Worm (Caenorhabditis elegans) whole organism, L4 larva: ENCODE data around the gene K10H10.4.

Experiments used
- R02D3.7 ChIP-seq: fragments of 150-350 bp; sonication (generic microtip); optimal IDR thresholded peaks from 3 replicates; lab custom pipeline; 2014; ENCODE audit warnings: missing biosample characterization, missing genetic modification characterization
- Y105C5A.15 ChIP-seq: fragments of 200-800 bp; sonication (Bioruptor generic); IDR thresholded peaks from 2 replicates; pipeline ENCODE4 v1.3.6; 2022; ENCODE audit warnings: missing genetic modification characterization, missing compliant biosample characterization
- Y5F2A.4 ChIP-seq: fragments of 200-800 bp; sonication (Bioruptor generic); optimal IDR thresholded peaks from 2 replicates; lab custom pipeline; 2018; ENCODE audit warnings: mild to moderate bottlenecking, missing genetic modification characterization, missing compliant biosample characterization
- aha-1 ChIP-seq: fragments of 150-350 bp; peaks from one replicate; lab custom pipeline; 2014; ENCODE audit warnings: missing biosample characterization, missing genetic modification characterization
- aly-2 ChIP-seq: sonication (generic microtip); optimal IDR thresholded peaks from 2 replicates; lab custom pipeline; 2018; ENCODE audit warnings: missing biosample characterization, missing genetic modification characterization
- ama-1 ChIP-seq: fragments of 150-350 bp; optimal IDR thresholded peaks from 2 replicates; lab custom pipeline; 2014; ENCODE audit warnings: inconsistent platforms, mixed read lengths
- arid-1 ChIP-seq: fragments of 200-800 bp; sonication (Bioruptor generic); conservative IDR thresholded peaks from 2 replicates; pipeline ENCODE4 v1.3.6; 2022; ENCODE audit warnings: missing genetic modification reagents, missing genetic modification characterization, missing compliant biosample characterization
- ceh-20 ChIP-seq: fragments of 200-800 bp; sonication (Bioruptor generic); IDR thresholded peaks from 2 replicates; pipeline ENCODE4 v1.3.6; 2022; ENCODE audit warnings: missing genetic modification reagents, missing genetic modification characterization, missing compliant biosample characterization
- ceh-32 ChIP-seq: sonication (generic microtip); optimal IDR thresholded peaks from 2 replicates; lab custom pipeline; 2016; ENCODE audit warnings: mild to moderate bottlenecking, missing genetic modification characterization, missing compliant biosample characterization; ENCODE audit not compliant: poor library complexity
- ceh-62 ChIP-seq: sonication (generic microtip); optimal IDR thresholded peaks from 2 replicates; lab custom pipeline; 2017; ENCODE audit warnings: missing biosample characterization, missing genetic modification characterization
- ceh-82 ChIP-seq: sonication (generic microtip); optimal IDR thresholded peaks from 2 replicates; lab custom pipeline; 2017; ENCODE audit warnings: missing biosample characterization, missing genetic modification characterization
- daf-16 ChIP-seq, 3 experiments: sonication (generic microtip); optimal IDR thresholded peaks; 2 replicates each; lab custom pipeline; 2016 to 2017; ENCODE audit warnings: missing genetic modification characterization in 3 of 3, missing genetic modification reagents in 3 of 3, mild to moderate bottlenecking in 2 of 3, missing compliant biosample characterization in 2 of 3, missing biosample characterization in 1 of 3, moderate library complexity in 1 of 3
- daf-19 ChIP-seq: fragments of 200-800 bp; sonication (Bioruptor generic); conservative IDR thresholded peaks from 2 replicates; pipeline ENCODE4 v1.3.6; 2022; ENCODE audit warnings: missing genetic modification characterization, missing compliant biosample characterization
- dmd-6 ChIP-seq: fragments of 200-800 bp; sonication (Bioruptor generic); IDR thresholded peaks from 2 replicates; pipeline ENCODE4 v1.3.6; 2022; ENCODE audit warnings: missing genetic modification reagents, missing genetic modification characterization, missing compliant biosample characterization
- dmd-8 ChIP-seq: fragments of 200-800 bp; sonication (Bioruptor generic); IDR thresholded peaks from 2 replicates; pipeline ENCODE4 v1.3.6; 2022; ENCODE audit warnings: missing genetic modification characterization, missing compliant biosample characterization
- dve-1 ChIP-seq: sonication (generic microtip); optimal IDR thresholded peaks from 2 replicates; lab custom pipeline; 2017; ENCODE audit warnings: antibody characterized with exemption, mild to moderate bottlenecking, missing genetic modification characterization, missing compliant biosample characterization; ENCODE audit not compliant: insufficient read depth
- egl-27 ChIP-seq: sonication (generic microtip); optimal IDR thresholded peaks from 3 replicates; lab custom pipeline; 2017; ENCODE audit warnings: missing biosample characterization, missing genetic modification reagents, missing genetic modification characterization
- egl-43 ChIP-seq: fragments of 200-800 bp; sonication (Bioruptor generic); IDR thresholded peaks from 2 replicates; pipeline ENCODE4 v1.3.6; 2022; ENCODE audit warnings: missing genetic modification reagents, missing genetic modification characterization, missing compliant biosample characterization
- fkh-10 ChIP-seq: fragments of 150-350 bp; optimal IDR thresholded peaks from 2 replicates; lab custom pipeline; 2014; ENCODE audit warnings: missing biosample characterization, missing genetic modification reagents, missing genetic modification characterization
- hif-1 ChIP-seq, 2 experiments: sonication (generic microtip); optimal IDR thresholded peaks; 2 replicates each; lab custom pipeline; 2016 to 2017; ENCODE audit warnings: missing compliant biosample characterization in 2 of 2, missing genetic modification characterization in 2 of 2, missing genetic modification reagents in 2 of 2, missing genotype in 2 of 2, mild to moderate bottlenecking in 1 of 2
- hlh-11 ChIP-seq: fragments of 200-800 bp; sonication (Bioruptor generic); optimal IDR thresholded peaks from 2 replicates; lab custom pipeline; 2018; ENCODE audit warnings: mild to moderate bottlenecking, missing genetic modification characterization, missing compliant biosample characterization
- hlh-30 ChIP-seq: sonication (generic microtip); optimal IDR thresholded peaks from 2 replicates; lab custom pipeline; 2017; ENCODE audit warnings: antibody characterized with exemption, mild to moderate bottlenecking, missing genetic modification characterization, missing compliant biosample characterization; ENCODE audit not compliant: insufficient read depth
- lin-1 ChIP-seq: fragments of 200-800 bp; sonication (Bioruptor generic); IDR thresholded peaks from 2 replicates; pipeline ENCODE4 v1.3.6; 2022; ENCODE audit warnings: missing genetic modification reagents, missing genetic modification characterization, missing compliant biosample characterization
- lin-15B ChIP-seq: fragments of 150-350 bp; sonication (generic microtip); optimal IDR thresholded peaks from 3 replicates; lab custom pipeline; 2014; ENCODE audit warnings: missing biosample characterization, missing genetic modification characterization
- lir-3 ChIP-seq: sonication (generic microtip); optimal IDR thresholded peaks from 2 replicates; lab custom pipeline; 2016; ENCODE audit warnings: mild to moderate bottlenecking, missing genetic modification characterization, missing compliant biosample characterization
- lsy-2 ChIP-seq, 2 experiments: fragments of 150-350 bp in 1 of 2; sonication (generic microtip) in 1 of 2; optimal IDR thresholded peaks; 2 replicates each; lab custom pipeline; 2014 to 2017; ENCODE audit warnings: missing biosample characterization in 2 of 2, missing genetic modification characterization in 2 of 2
- madf-5 ChIP-seq, 2 experiments: fragments of 200-800 bp; sonication (Bioruptor generic); IDR thresholded peaks; 2 replicates each; pipeline ENCODE4 v1.3.6; 2022; ENCODE audit warnings: missing compliant biosample characterization in 2 of 2, missing genetic modification characterization in 2 of 2
- madf-9 ChIP-seq: fragments of 200-800 bp; sonication (Bioruptor generic); conservative IDR thresholded peaks from 2 replicates; pipeline ENCODE4 v1.3.6; 2022; ENCODE audit warnings: missing genetic modification reagents, missing genetic modification characterization, missing compliant biosample characterization
- mdl-1 ChIP-seq, 2 experiments: fragments of 150-350 bp in 1 of 2; sonication (generic microtip) in 1 of 2; optimal IDR thresholded peaks; 2 replicates each; lab custom pipeline; 2014 to 2017; ENCODE audit warnings: missing biosample characterization in 2 of 2, missing genetic modification characterization in 2 of 2
- mep-1 ChIP-seq: fragments of 150-350 bp; sonication (generic microtip); optimal IDR thresholded peaks from 3 replicates; lab custom pipeline; 2014; ENCODE audit warnings: missing biosample characterization, missing genetic modification characterization
- mxl-3 ChIP-seq: fragments of 200-800 bp; sonication (Bioruptor generic); optimal IDR thresholded peaks from 2 replicates; lab custom pipeline; 2018; ENCODE audit warnings: mild to moderate bottlenecking, missing genetic modification characterization, missing compliant biosample characterization
- nhr-11 ChIP-seq: fragments of 150-350 bp; optimal IDR thresholded peaks from 2 replicates; lab custom pipeline; 2014; ENCODE audit warnings: missing biosample characterization, missing genetic modification characterization
- nhr-111 ChIP-seq: fragments of 200-800 bp; sonication (Bioruptor generic); optimal IDR thresholded peaks from 2 replicates; lab custom pipeline; 2018; ENCODE audit warnings: mild to moderate bottlenecking, missing genetic modification characterization, missing compliant biosample characterization
- nhr-25 ChIP-seq: sonication (generic microtip); optimal IDR thresholded peaks from 2 replicates; lab custom pipeline; 2017; ENCODE audit warnings: missing genetic modification characterization, mild to moderate bottlenecking, missing compliant biosample characterization, antibody characterized with exemption, moderate library complexity, borderline replicate concordance; ENCODE audit not compliant: insufficient read depth
- nhr-28 ChIP-seq: fragments of 150-350 bp; optimal IDR thresholded peaks from 2 replicates; lab custom pipeline; 2014; ENCODE audit warnings: missing biosample characterization, missing genetic modification characterization
- nhr-42 ChIP-seq: fragments of 200-800 bp; sonication (Bioruptor generic); IDR thresholded peaks from 2 replicates; pipeline ENCODE4 v1.3.6; 2022; ENCODE audit warnings: missing genetic modification characterization, missing compliant biosample characterization
- nhr-48 ChIP-seq: sonication (generic microtip); optimal IDR thresholded peaks from 2 replicates; lab custom pipeline; 2016; ENCODE audit warnings: mild to moderate bottlenecking, missing genetic modification characterization, missing compliant biosample characterization
- nhr-6 ChIP-seq: fragments of 150-350 bp; optimal IDR thresholded peaks from 2 replicates; lab custom pipeline; 2014; ENCODE audit warnings: missing biosample characterization, missing genetic modification characterization
- nhr-76 ChIP-seq: fragments of 150-350 bp; optimal IDR thresholded peaks from 2 replicates; lab custom pipeline; 2014; ENCODE audit warnings: missing biosample characterization, missing genetic modification characterization
- snpc-1.2 ChIP-seq: fragments of 200-800 bp; sonication (Bioruptor generic); IDR thresholded peaks from 2 replicates; pipeline ENCODE4 v1.3.6; 2022; ENCODE audit warnings: missing genetic modification reagents, missing genetic modification characterization, missing compliant biosample characterization
- snpc-4 ChIP-seq: fragments of 150-350 bp; optimal IDR thresholded peaks from 2 replicates; lab custom pipeline; 2014; ENCODE audit warnings: missing biosample characterization, missing genetic modification characterization
- spr-1 ChIP-seq: sonication (generic microtip); optimal IDR thresholded peaks from 2 replicates; lab custom pipeline; 2016; ENCODE audit warnings: mild to moderate bottlenecking, missing genetic modification characterization, missing compliant biosample characterization
- tra-1 ChIP-seq: fragments of 200-800 bp; sonication (Bioruptor generic); IDR thresholded peaks from 2 replicates; pipeline ENCODE4 v1.3.6; 2022; ENCODE audit warnings: missing genetic modification reagents, missing genetic modification characterization, missing compliant biosample characterization
- unc-62 ChIP-seq, 3 experiments: fragments of 150-350 bp in 1 of 3; sonication (generic microtip); optimal IDR thresholded peaks in 2 of 3; peaks in 1 of 3; 1 replicate in 1 of 3; 2 replicates in 2 of 3; lab custom pipeline; 2014 to 2017; ENCODE audit warnings: missing biosample characterization in 3 of 3, missing genetic modification characterization in 3 of 3, missing genetic modification reagents in 3 of 3, missing genotype in 1 of 3
- vab-7 ChIP-seq: fragments of 200-800 bp; sonication (Bioruptor generic); IDR thresholded peaks from 2 replicates; pipeline ENCODE4 v1.3.6; 2022; ENCODE audit warnings: missing genetic modification reagents, missing genetic modification characterization, missing compliant biosample characterization
- zag-1 ChIP-seq: fragments of 150-350 bp; optimal IDR thresholded peaks from 2 replicates; lab custom pipeline; 2014; ENCODE audit warnings: missing biosample characterization, missing genetic modification characterization
- ztf-11 ChIP-seq: fragments of 150-350 bp; optimal IDR thresholded peaks from 2 replicates; lab custom pipeline; 2014; ENCODE audit warnings: missing biosample characterization, missing genetic modification characterization
- ztf-7 ChIP-seq: fragments of 150-350 bp; optimal IDR thresholded peaks from 2 replicates; lab custom pipeline; 2014; ENCODE audit warnings: missing biosample characterization, missing genetic modification characterization

Gene K10H10.4

ce11 chrII:14495341-14495740 is 4.9 kb upstream of the K10H10.4 start:
- TF ChIP-seq dmd-6 (GFP tag; lab: Robert Waterston, UW) (peak; percentile 30), vab-7 (GFP tag; lab: Robert Waterston, UW) (no peak), madf-9 (no peak), daf-16 (GFP tag; optimal IDR thresholded peaks at IDR 0.05; lab: Kevin White, UChicago) (no peak), daf-16 (tag; optimal IDR thresholded peaks at IDR 0.05; lab: Kevin White, UChicago) (peak; percentile 0), lir-3 (no peak), nhr-11 (tag; lab: Kevin White, UChicago) (no peak), mep-1 (peak; percentile 38), ceh-32 (tag; lab: Kevin White, UChicago) (no peak), ztf-11 (tag; lab: Kevin White, UChicago) (no peak), nhr-6 (tag; lab: Kevin White, UChicago) (peak; percentile 36), madf-5 (GFP tag; IDR thresholded peaks at IDR 0.05; lab: Robert Waterston, UW) (no peak), dve-1 (tag; lab: Kevin White, UChicago) (peak; percentile 73), ama-1 (lab: Kevin White, UChicago) (peak; percentile 4), nhr-25 (no peak), nhr-48 (tag; lab: Kevin White, UChicago) (peak; percentile 20), arid-1 (GFP tag; lab: Robert Waterston, UW) (no peak), aha-1 (peak; percentile 96), hlh-11 (tag; lab: Kevin White, UChicago) (peak; percentile 43), lsy-2 (tag; optimal IDR thresholded peaks at IDR 0.05; lab: Kevin White, UChicago) (peak in 1 of 2 experiments; percentile 13), zag-1 (tag; lab: Kevin White, UChicago) (no peak), mxl-3 (GFP tag; lab: Kevin White, UChicago) (peak; percentile 40), nhr-76 (no peak), nhr-28 (tag; lab: Kevin White, UChicago) (peak; percentile 64), aly-2 (tag; lab: Kevin White, UChicago) (no peak), hlh-30 (tag; lab: Kevin White, UChicago) (peak; percentile 56), egl-27 (no peak), mdl-1 (tag; optimal IDR thresholded peaks at IDR 0.05; lab: Kevin White, UChicago) (peak in 1 of 2 experiments; percentile 48), hif-1 (tag; optimal IDR thresholded peaks at IDR 0.05; lab: Kevin White, UChicago) (peak; percentile 90 to 97), lin-15B (tag; lab: Kevin White, UChicago) (no peak), daf-19 (GFP tag; lab: Robert Waterston, UW) (no peak)
- TF ChIP-seq, all 104 proteins: peak for 15

ce11 chrII:14496809-14497208 is 3.4 kb upstream of the K10H10.4 start:
- peak; percentile 87 for TF ChIP-seq nhr-48 (tag; lab: Kevin White, UChicago)
- no peak for TF ChIP-seq fkh-10 (GFP tag; lab: Kevin White, UChicago)
- peak; percentile 90 for TF ChIP-seq dve-1 (tag; lab: Kevin White, UChicago)
- no peak for TF ChIP-seq ama-1 (lab: Kevin White, UChicago)
- peak; percentile 78 for TF ChIP-seq ceh-20 (GFP tag; lab: Robert Waterston, UW)
- peak; percentile 7 for TF ChIP-seq R02D3.7 (tag; lab: Kevin White, UChicago)
- peak; percentile 81 for TF ChIP-seq snpc-1.2
- peak; percentile 98 for TF ChIP-seq dmd-8 (GFP tag; lab: Robert Waterston, UW)
- peak; percentile 87 for TF ChIP-seq lin-1 (GFP tag; lab: Robert Waterston, UW)
- TF ChIP-seq snpc-4 (tag; lab: Kevin White, UChicago) = peak; percentile 66
- TF ChIP-seq egl-43 (GFP tag; lab: Robert Waterston, UW) = peak; percentile 97
- peak; percentile 91 for TF ChIP-seq nhr-28 (tag; lab: Kevin White, UChicago)
- TF ChIP-seq tra-1 = peak; percentile 90
- peak; percentile 61 for TF ChIP-seq ztf-7 (tag; lab: Kevin White, UChicago)
- TF ChIP-seq ztf-11 (tag; lab: Kevin White, UChicago) = no peak
- TF ChIP-seq ceh-82 (tag; lab: Kevin White, UChicago) = no peak
- peak; percentile 83 for TF ChIP-seq nhr-111
- TF ChIP-seq egl-27 = no peak
- TF ChIP-seq ceh-62 (tag; lab: Kevin White, UChicago) = no peak
- peak; percentile 87 for TF ChIP-seq spr-1
- peak; percentile 95 for TF ChIP-seq daf-19 (GFP tag; lab: Robert Waterston, UW)
- TF ChIP-seq nhr-42 (GFP tag; lab: Robert Waterston, UW) = peak; percentile 95
- TF ChIP-seq ceh-32 (tag; lab: Kevin White, UChicago) = no peak
- TF ChIP-seq Y5F2A.4 (GFP tag; lab: Kevin White, UChicago) = peak; percentile 76
- TF ChIP-seq Y105C5A.15 (GFP tag; lab: Robert Waterston, UW) = peak; percentile 86
- TF ChIP-seq unc-62 (GFP tag; optimal IDR thresholded peaks at IDR 0.05 in 1 of 2; lab: Kevin White, UChicago) = peak in 1 of 2 experiments; percentile 93
- no peak for TF ChIP-seq unc-62 (tag; optimal IDR thresholded peaks at IDR 0.05; lab: Kevin White, UChicago)
- peak; percentile 83 for TF ChIP-seq mxl-3 (GFP tag; lab: Kevin White, UChicago)
- peak; percentile 55 for TF ChIP-seq nhr-11 (tag; lab: Kevin White, UChicago)
